Worm (Caenorhabditis elegans): ENCODE data around the gene T24H7.2.

ce11 chrII:6256024-6256423 lies 8.9 kb downstream of the T24H7.2 start, which contains the start of gene F13H8.5:
- no peak for TF ChIP-seq ceh-14 (tag; optimal IDR thresholded peaks at IDR 0.05)
- TF ChIP-seq nhr-11 (tag; optimal IDR thresholded peaks at IDR 0.05), result no peak
- TF ChIP-seq elt-4 (tag; optimal IDR thresholded peaks at IDR 0.05), result no peak
- TF ChIP-seq dve-1 (tag; optimal IDR thresholded peaks at IDR 0.05), result no peak
- TF ChIP-seq pqm-1 (tag; optimal IDR thresholded peaks at IDR 0.05), result no peak
- no peak for TF ChIP-seq pha-4 (tag; optimal IDR thresholded peaks at IDR 0.05)
- TF ChIP-seq ztf-16 (tag; optimal IDR thresholded peaks at IDR 0.05), result no peak
- no peak for TF ChIP-seq ceh-45 (GFP tag; IDR thresholded peaks at IDR 0.05)
